Worm (Caenorhabditis elegans) whole organism, L4/young adult: ENCODE measurements around the gene allo-1.

Source experiments
- W03F9.2 ChIP-seq: fragments of 150-350 bp; optimal IDR thresholded peaks from 2 replicates; lab custom pipeline; 2014; ENCODE audit warnings: missing biosample characterization, missing genetic modification characterization
- dao-5 ChIP-seq: sonication (generic microtip); optimal IDR thresholded peaks from 2 replicates; lab custom pipeline; 2016; ENCODE audit warnings: missing genotype, missing genetic modification characterization, moderate library complexity, missing compliant biosample characterization
- him-1 ChIP-seq: sonication (generic microtip); optimal IDR thresholded peaks from 2 replicates; lab custom pipeline; 2016; ENCODE audit warnings: missing genotype, missing genetic modification reagents, missing genetic modification characterization, missing compliant biosample characterization

DNA sequence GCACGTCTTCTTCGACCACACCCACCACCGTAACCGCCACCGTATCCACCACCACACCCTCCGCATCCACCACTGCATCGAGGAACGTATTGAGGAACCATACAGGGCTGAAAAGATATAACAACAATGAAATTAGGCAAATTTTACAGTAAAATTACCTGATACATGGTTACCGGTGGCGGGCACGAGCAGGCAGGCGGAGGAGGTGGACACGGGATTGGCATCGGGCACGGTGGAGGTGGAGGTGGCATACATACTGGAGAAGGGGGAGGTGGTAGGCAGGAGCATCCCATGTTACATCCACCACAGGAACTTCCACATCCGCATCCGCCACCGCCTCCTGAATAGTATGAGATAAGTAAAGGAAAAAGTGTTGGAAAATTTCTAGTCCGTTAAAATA, 1.6 kb upstream of the allo-1 start:
- no peak for TF ChIP-seq W03F9.2 (tag; lab: Kevin White, UChicago)
- no peak for TF ChIP-seq him-1 (tag; lab: Kevin White, UChicago)
- TF ChIP-seq dao-5: no peak
